Fruit fly (Drosophila melanogaster): Measurements from ENCODE around the gene Naa40.

The Naa40 gene

DNA sequence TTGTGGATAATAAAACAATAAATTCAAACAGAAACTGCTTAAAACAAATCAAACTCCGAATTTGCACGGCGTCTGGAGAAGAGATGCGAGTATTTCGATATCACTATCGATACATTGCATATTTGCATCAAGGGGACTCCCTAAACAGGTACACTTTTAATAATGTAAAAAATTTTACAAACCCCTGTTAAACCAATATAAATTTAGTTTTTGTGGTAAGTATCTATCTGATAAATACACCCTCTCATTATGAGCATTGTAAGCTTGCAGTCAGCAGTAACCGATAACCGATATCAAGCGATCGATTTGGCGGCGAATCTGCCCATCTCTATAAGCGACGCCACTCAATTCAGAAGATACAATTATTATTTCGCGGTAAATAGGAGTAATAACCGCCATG, 49.4 kb downstream of the Naa40 start, which contains the start of the genes Bub3 and Cap-D2 (continued):
- TF ChIP-seq CG6175 (GFP tag; IDR thresholded peaks at IDR 0.05) (no peak), hbn (GFP tag; IDR thresholded peaks at IDR 0.05; ENCODE audit: partially characterized antibody) (peak; percentile 85), Camta (GFP tag; optimal IDR thresholded peaks at IDR 0.05) (peak; percentile 56), Side (GFP tag; optimal IDR thresholded peaks at IDR 0.05) (peak; percentile 79), HLHmδ (GFP tag; optimal IDR thresholded peaks at IDR 0.05) (no peak), emc (GFP tag; optimal IDR thresholded peaks at IDR 0.05) (no peak), grau (tag; optimal IDR thresholded peaks at IDR 0.05) (peak; percentile 69), Spps (tag; optimal IDR thresholded peaks at IDR 0.05) (peak; percentile 59), slou (GFP tag; optimal IDR thresholded peaks at IDR 0.05) (no peak), CG4730 (GFP tag; IDR thresholded peaks at IDR 0.05) (peak; percentile 8; the same call in 1 of the 2 replicates), CG6689 (GFP tag; IDR thresholded peaks at IDR 0.05) (peak; percentile 61), CG7839 (tag; optimal IDR thresholded peaks at IDR 0.05) (peak; percentile 64), CG6765 (GFP tag; optimal IDR thresholded peaks at IDR 0.05) (peak; percentile 7), Fer3 (tag; optimal IDR thresholded peaks at IDR 0.05) (peak; percentile 60), CG7271 (tag; optimal IDR thresholded peaks at IDR 0.05) (peak; percentile 39), Hr78 (GFP tag; optimal IDR thresholded peaks at IDR 0.05) (no peak), CG13894 (tag; optimal IDR thresholded peaks at IDR 0.05) (no peak), chn (GFP tag; optimal IDR thresholded peaks at IDR 0.05) (peak; percentile 84), CG1233 (GFP tag; optimal IDR thresholded peaks at IDR 0.05) (peak; percentile 60), az2 (GFP tag; optimal IDR thresholded peaks at IDR 0.05) (peak; percentile 67), Sin3A (optimal IDR thresholded peaks at IDR 0.05) (peak; percentile 58), Dbx (GFP tag; IDR thresholded peaks at IDR 0.05) (peak; percentile 84), ab (GFP tag; optimal IDR thresholded peaks at IDR 0.05) (no peak), CG6272 (GFP tag; IDR thresholded peaks at IDR 0.05) (peak; percentile 43; the same call in 1 of the 2 replicates), CG12071 (GFP tag; optimal IDR thresholded peaks at IDR 0.05) (no peak), ash1 (GFP tag; optimal IDR thresholded peaks at IDR 0.05) (no peak), nom (GFP tag; optimal IDR thresholded peaks at IDR 0.05) (no peak), CG2712 (tag; optimal IDR thresholded peaks at IDR 0.05) (peak; percentile 73), CG18764 (GFP tag; optimal IDR thresholded peaks at IDR 0.05) (no peak), her (GFP tag; optimal IDR thresholded peaks at IDR 0.05) (peak; percentile 55), CG3847 (GFP tag; IDR thresholded peaks at IDR 0.05) (peak; percentile 75), trem (tag; optimal IDR thresholded peaks at IDR 0.05) (peak; percentile 87), jing (GFP tag; optimal IDR thresholded peaks at IDR 0.05) (no peak), wdn (GFP tag; IDR thresholded peaks at IDR 0.05) (0 out of 2 replicates have a peak, but pooled peaks have one; percentile 45), Sry-β (GFP tag; optimal IDR thresholded peaks at IDR 0.05) (peak; percentile 4), CG1647 (GFP tag; optimal IDR thresholded peaks at IDR 0.05) (peak; percentile 62), Ptx1 (GFP tag; IDR thresholded peaks at IDR 0.05) (peak; percentile 41; the same call in 1 of the 2 replicates), klu (GFP tag; IDR thresholded peaks at IDR 0.05) (no peak; the same call in 1 of the 2 replicates), Six4 (GFP tag; optimal IDR thresholded peaks at IDR 0.05) (peak; percentile 60), Dip3 (GFP tag; optimal IDR thresholded peaks at IDR 0.05) (peak; percentile 72), Lim3 (GFP tag; IDR thresholded peaks at IDR 0.05) (no peak), CG12299 (tag; optimal IDR thresholded peaks at IDR 0.05) (peak; percentile 51), Stat92E (GFP tag; optimal IDR thresholded peaks at IDR 0.05) (no peak), CG32532 (GFP tag; IDR thresholded peaks at IDR 0.05) (peak; percentile 67), C15 (GFP tag; IDR thresholded peaks at IDR 0.05) (no peak), schlank (tag; optimal IDR thresholded peaks at IDR 0.05) (no peak), HLH54F (GFP tag; optimal IDR thresholded peaks at IDR 0.05) (peak; percentile 72), Hey (tag; optimal IDR thresholded peaks at IDR 0.05) (no peak), CG4424 (GFP tag; optimal IDR thresholded peaks at IDR 0.05) (peak; percentile 80), CG3995 (GFP tag; optimal IDR thresholded peaks at IDR 0.05) (peak; percentile 3), CG31388 (GFP tag; optimal IDR thresholded peaks at IDR 0.05) (peak; percentile 64), CG14014 (GFP tag; IDR thresholded peaks at IDR 0.05) (peak; percentile 79)
